Worm (Caenorhabditis elegans) whole organism, L1 larva: ENCODE data around the gene tag-191.

ENCODE experiments used
- C16A3.4 ChIP-seq: fragments of 150-350 bp; optimal IDR thresholded peaks from 2 replicates; lab custom pipeline; 2014; ENCODE audit warnings: missing biosample characterization, missing genetic modification characterization
- alr-1 ChIP-seq: fragments of 200-800 bp; sonication (Bioruptor generic); optimal IDR thresholded peaks from 2 replicates; lab custom pipeline; 2018; ENCODE audit warnings: borderline replicate concordance, mild to moderate bottlenecking, missing genetic modification characterization, missing compliant biosample characterization
- aly-2 ChIP-seq: fragments of 150-350 bp; optimal IDR thresholded peaks from 2 replicates; lab custom pipeline; 2014; ENCODE audit warnings: missing biosample characterization, missing genetic modification characterization
- blmp-1 ChIP-seq: fragments of 150-350 bp; optimal IDR thresholded peaks from 2 replicates; lab custom pipeline; 2014; ENCODE audit warnings: missing biosample characterization, missing genetic modification characterization
- ceh-63 ChIP-seq: fragments of 200-800 bp; sonication (Bioruptor generic); optimal IDR thresholded peaks from 2 replicates; lab custom pipeline; 2018; ENCODE audit warnings: mild to moderate bottlenecking, missing genetic modification characterization, missing compliant biosample characterization
- ceh-8 ChIP-seq: fragments of 200-800 bp; sonication (Bioruptor generic); optimal IDR thresholded peaks from 2 replicates; lab custom pipeline; 2018; ENCODE audit warnings: mild to moderate bottlenecking, missing genetic modification characterization, moderate library complexity, missing compliant biosample characterization
- ceh-82 ChIP-seq, 3 experiments: fragments of 150-350 bp in 1 of 3; sonication (generic microtip) in 2 of 3; optimal IDR thresholded peaks; 2 replicates each; lab custom pipeline; 2014 to 2017; ENCODE audit warnings: missing biosample characterization in 3 of 3, missing genetic modification characterization in 3 of 3
- dpl-1 ChIP-seq, 3 experiments: fragments of 150-350 bp in 2 of 3; sonication (generic microtip) in 1 of 3; optimal IDR thresholded peaks; 2 replicates each; lab custom pipeline; 2014 to 2017; ENCODE audit warnings: missing biosample characterization in 3 of 3, missing genetic modification characterization in 3 of 3, missing genetic modification reagents in 3 of 3
- efl-1 ChIP-seq, 4 experiments: fragments of 150-350 bp; optimal IDR thresholded peaks in 3 of 4; peaks in 1 of 4; 1 replicate in 1 of 4; 2 replicates in 3 of 4; lab custom pipeline; 2014; ENCODE audit warnings: missing biosample characterization in 2 of 4, missing genetic modification characterization in 2 of 4, missing genetic modification reagents in 2 of 4
- efl-3 ChIP-seq: fragments of 200-800 bp; sonication (Bioruptor generic); optimal IDR thresholded peaks from 2 replicates; lab custom pipeline; 2018; ENCODE audit warnings: mild to moderate bottlenecking, missing genetic modification characterization, missing compliant biosample characterization
- elt-2 ChIP-seq: sonication (generic microtip); optimal IDR thresholded peaks from 2 replicates; lab custom pipeline; 2016; ENCODE audit warnings: missing genetic modification characterization, mild to moderate bottlenecking, inconsistent platforms, missing compliant biosample characterization, missing genetic modification reagents
- fos-1 ChIP-seq: fragments of 150-350 bp; optimal IDR thresholded peaks from 2 replicates; lab custom pipeline; 2014; ENCODE audit warnings: missing biosample characterization, missing genetic modification characterization
- grh-1 ChIP-seq: fragments of 200-800 bp; sonication (Bioruptor generic); IDR thresholded peaks from 2 replicates; pipeline ENCODE4 v1.3.6; 2022; ENCODE audit warnings: missing genetic modification reagents, missing genetic modification characterization, missing compliant biosample characterization
- hpl-2 ChIP-seq: fragments of 150-350 bp; optimal IDR thresholded peaks from 2 replicates; lab custom pipeline; 2014; ENCODE audit warnings: missing biosample characterization, missing genetic modification reagents, missing genetic modification characterization
- isw-1 ChIP-seq: fragments of 200-800 bp; sonication (Bioruptor generic); IDR thresholded peaks from 2 replicates; pipeline ENCODE4 v1.3.6; 2022; ENCODE audit warnings: missing genetic modification characterization, missing compliant biosample characterization
- lin-14 ChIP-seq: fragments of 200-800 bp; sonication (Bioruptor generic); optimal IDR thresholded peaks from 2 replicates; lab custom pipeline; 2018; ENCODE audit warnings: mild to moderate bottlenecking, missing genetic modification characterization, moderate library complexity, missing compliant biosample characterization
- lin-35 ChIP-seq, 2 experiments: fragments of 150-350 bp; optimal IDR thresholded peaks; 2 replicates each; lab custom pipeline; 2014; ENCODE audit warnings: missing biosample characterization in 2 of 2, missing genetic modification characterization in 2 of 2, missing genetic modification reagents in 2 of 2
- mab-9 ChIP-seq: fragments of 200-800 bp; sonication (Bioruptor generic); IDR thresholded peaks from 2 replicates; pipeline ENCODE4 v1.3.6; 2022; ENCODE audit warnings: missing genetic modification reagents, missing genetic modification characterization, missing compliant biosample characterization
- nhr-71 ChIP-seq: sonication (generic microtip); optimal IDR thresholded peaks from 2 replicates; lab custom pipeline; 2016; ENCODE audit warnings: mild to moderate bottlenecking, missing genetic modification characterization, moderate library complexity, missing compliant biosample characterization
- nhr-84 ChIP-seq: sonication (generic microtip); optimal IDR thresholded peaks from 2 replicates; lab custom pipeline; 2017; ENCODE audit warnings: missing biosample characterization, missing genetic modification characterization
- nhr-85 ChIP-seq: sonication (generic microtip); peaks from one replicate; lab custom pipeline; 2016; ENCODE audit warnings: missing genetic modification characterization, inconsistent platforms, missing compliant biosample characterization
- pag-3 ChIP-seq: sonication (generic microtip); optimal IDR thresholded peaks from 2 replicates; lab custom pipeline; 2017; ENCODE audit warnings: missing genetic modification characterization, mild to moderate bottlenecking, missing compliant biosample characterization, antibody characterized with exemption, borderline replicate concordance; ENCODE audit not compliant: insufficient read depth
- tbx-2 ChIP-seq: sonication (generic microtip); optimal IDR thresholded peaks from 2 replicates; lab custom pipeline; 2016; ENCODE audit warnings: missing genetic modification characterization, missing compliant biosample characterization
- tlp-1 ChIP-seq: fragments of 150-350 bp; optimal IDR thresholded peaks from 2 replicates; lab custom pipeline; 2014; ENCODE audit warnings: missing biosample characterization, missing genetic modification characterization
- unc-62 ChIP-seq: fragments of 150-350 bp; optimal IDR thresholded peaks from 2 replicates; lab custom pipeline; 2014; ENCODE audit warnings: missing biosample characterization, missing genetic modification reagents, missing genetic modification characterization
- unc-98 ChIP-seq: fragments of 200-800 bp; sonication (Bioruptor generic); IDR thresholded peaks from 2 replicates; pipeline ENCODE4 v1.3.6; 2022; ENCODE audit warnings: missing genetic modification characterization, missing compliant biosample characterization
- vab-15 ChIP-seq: sonication (generic microtip); optimal IDR thresholded peaks from 2 replicates; lab custom pipeline; 2017; ENCODE audit warnings: missing genotype, mild to moderate bottlenecking, missing genetic modification characterization, missing compliant biosample characterization
- zag-1 ChIP-seq: fragments of 150-350 bp; optimal IDR thresholded peaks from 2 replicates; lab custom pipeline; 2014; ENCODE audit warnings: missing biosample characterization, missing genetic modification characterization
- zip-4 ChIP-seq: fragments of 200-800 bp; sonication (Bioruptor generic); optimal IDR thresholded peaks from 2 replicates; lab custom pipeline; 2018; ENCODE audit warnings: mild to moderate bottlenecking, missing genetic modification characterization, moderate library complexity, missing compliant biosample characterization

tag-191 gene

DNA sequence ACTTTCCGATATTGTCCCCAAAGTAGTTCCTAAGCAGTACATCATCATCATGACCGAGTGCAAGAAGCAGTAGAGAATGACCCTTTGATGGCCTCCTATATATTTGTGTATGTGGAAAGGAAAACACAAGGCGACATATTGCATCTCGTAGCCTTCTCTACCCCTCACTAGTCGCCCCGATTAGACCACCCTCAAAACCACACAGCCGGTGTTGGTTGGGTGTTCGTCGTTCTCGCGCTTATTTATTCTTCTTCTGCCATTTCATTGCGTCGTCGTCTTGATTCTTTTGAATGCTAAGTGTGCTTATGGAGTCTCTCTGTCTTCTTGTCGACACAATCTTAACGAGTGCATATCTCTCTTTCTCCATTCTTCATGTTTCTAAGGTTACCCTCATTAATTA lies 38.0 kb downstream of the tag-191 start:
- no peak for TF ChIP-seq tbx-2
- TF ChIP-seq efl-1 (optimal IDR thresholded peaks at IDR 0.05; lab: Kevin White, UChicago): no peak
- TF ChIP-seq efl-1 (GFP tag; optimal IDR thresholded peaks at IDR 0.05 in 1 of 2; lab: Kevin White, UChicago): peak in 1 of 2 experiments; percentile 50
- peak; percentile 2 for TF ChIP-seq blmp-1

DNA sequence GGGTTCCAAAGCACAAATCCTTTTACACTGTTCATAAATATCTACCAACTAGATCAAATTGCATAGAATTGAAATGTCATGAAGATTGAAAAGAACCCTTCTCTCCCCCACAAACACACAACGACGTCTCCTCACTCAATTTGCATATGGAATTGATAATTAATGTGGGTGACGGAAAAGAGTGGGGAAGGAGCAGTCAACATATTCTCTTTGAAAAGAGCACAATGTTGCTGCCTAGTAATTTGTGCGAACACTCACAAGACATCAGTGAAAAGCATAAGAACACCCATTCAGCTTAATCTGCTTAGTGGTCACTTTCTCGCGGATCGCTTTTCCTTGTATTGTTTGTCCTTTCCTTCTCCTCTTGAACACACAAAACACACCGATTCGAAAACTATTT lies 39.7 kb downstream of the tag-191 start:
- TF ChIP-seq pag-3 (tag; lab: Kevin White, UChicago) (no peak), efl-3 (GFP tag; lab: Kevin White, UChicago) (no peak), zag-1 (no peak), nhr-85 (peak; percentile 34), zip-4 (GFP tag; lab: Kevin White, UChicago) (no peak)

DNA sequence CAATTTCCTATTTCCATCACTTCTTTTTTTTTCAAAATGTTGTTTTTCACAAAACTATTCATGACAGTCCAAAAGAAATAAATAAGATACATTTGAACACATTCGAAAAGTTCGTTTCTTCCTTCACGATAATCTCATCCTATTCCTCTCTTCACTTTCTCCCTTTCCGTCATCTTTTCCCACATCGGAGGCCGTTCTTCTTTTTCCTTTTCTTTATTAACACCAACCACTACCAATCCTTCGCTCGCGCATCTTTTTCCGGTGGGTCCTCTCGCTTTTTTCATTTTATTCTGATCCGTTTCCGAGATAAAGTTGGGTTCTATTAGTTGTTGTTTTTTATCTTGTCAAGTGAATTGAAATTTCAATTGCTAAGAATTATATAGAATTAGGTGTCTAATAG lies 40.7 kb downstream of the tag-191 start:
- TF ChIP-seq unc-98 (GFP tag; lab: Robert Waterston, UW) (no peak), blmp-1 (peak; percentile 94), lin-14 (GFP tag; lab: Kevin White, UChicago) (peak; percentile 51)

DNA sequence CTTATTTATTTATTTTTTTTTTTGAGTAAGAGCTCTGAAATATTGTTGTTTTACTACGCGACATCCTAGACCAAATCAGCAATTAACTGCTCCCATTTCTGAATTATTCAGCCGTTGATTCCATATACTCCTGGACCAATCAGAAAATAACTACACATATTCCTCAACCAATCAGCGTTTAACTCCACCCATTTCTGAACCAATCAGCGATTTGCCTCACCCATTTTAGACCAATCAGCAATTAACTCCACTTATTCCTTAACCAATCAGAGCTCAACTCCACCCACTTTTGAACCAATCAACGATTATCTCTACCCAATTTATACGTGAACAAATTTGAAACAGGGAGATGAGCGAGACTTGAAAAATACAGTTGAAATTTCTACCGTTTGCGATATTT lies 42.5 kb downstream of the tag-191 start:
- TF ChIP-seq mab-9 (GFP tag; lab: Robert Waterston, UW): no peak
- TF ChIP-seq ceh-63 (GFP tag; lab: Kevin White, UChicago): no peak
- TF ChIP-seq pag-3 (tag; lab: Kevin White, UChicago): no peak
- no peak for TF ChIP-seq unc-62 (GFP tag; lab: Kevin White, UChicago)

DNA sequence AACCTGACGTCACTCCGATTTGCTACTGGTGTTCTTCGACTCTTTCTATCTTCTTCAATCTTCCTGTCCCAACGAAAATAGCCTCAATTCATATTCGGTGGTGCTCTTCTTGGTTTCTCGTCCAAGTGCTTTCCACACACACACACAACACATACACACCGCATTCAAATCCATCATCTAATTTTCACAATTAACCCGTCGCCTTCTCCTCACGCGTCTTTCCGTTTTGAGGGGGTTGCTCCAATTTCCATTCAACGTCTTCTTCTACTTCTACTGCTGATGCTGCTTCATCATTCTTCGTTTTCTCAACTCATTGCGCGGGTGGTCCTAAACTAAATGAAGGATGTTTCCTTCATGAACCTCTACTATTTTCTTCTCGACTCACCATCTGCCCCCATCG lies 45.1 kb downstream of the tag-191 start:
- TF ChIP-seq dpl-1 (GFP tag; optimal IDR thresholded peaks at IDR 0.05; lab: Kevin White, UChicago): no peak
- no peak for TF ChIP-seq fos-1 (tag; lab: Kevin White, UChicago)
- no peak for TF ChIP-seq ceh-82 (tag; optimal IDR thresholded peaks at IDR 0.05; lab: Kevin White, UChicago)
- no peak for TF ChIP-seq grh-1 (GFP tag; lab: Robert Waterston, UW)
- TF ChIP-seq lin-14 (GFP tag; lab: Kevin White, UChicago): peak; percentile 25
- no peak for TF ChIP-seq alr-1
- TF ChIP-seq isw-1 (GFP tag; lab: Robert Waterston, UW): no peak
- no peak for TF ChIP-seq aly-2

DNA sequence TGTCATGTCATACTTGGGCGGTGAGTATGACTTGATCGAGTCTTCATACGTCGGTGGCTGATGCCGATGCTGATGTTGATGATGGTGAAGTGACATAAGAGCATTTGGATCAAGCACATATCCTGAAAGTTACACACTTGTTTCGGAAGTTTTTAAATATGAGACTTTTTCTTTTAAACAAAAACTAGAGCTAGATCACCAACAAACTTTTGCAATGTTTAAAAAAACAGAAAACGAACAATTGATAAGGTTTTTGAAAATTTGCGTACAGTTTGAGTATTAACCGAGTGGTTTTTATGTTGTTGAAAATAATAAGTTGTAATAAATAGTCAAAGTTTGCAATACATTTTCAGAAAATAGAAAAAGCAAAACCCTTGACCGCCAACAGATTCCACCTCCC lies 51.6 kb downstream of the tag-191 start, which contains the start of gene R02D5.4:
Gene R02D5.4 (minus strand): TSS at position 101 of the 400 bp plus-strand sequence.
- TF ChIP-seq isw-1 (GFP tag; lab: Robert Waterston, UW): no peak
- no peak for TF ChIP-seq hpl-2
- TF ChIP-seq lin-35 (GFP tag; optimal IDR thresholded peaks at IDR 0.05; lab: Kevin White, UChicago): no peak
- no peak for TF ChIP-seq zag-1
- TF ChIP-seq ceh-8: no peak
- TF ChIP-seq tlp-1 (tag; lab: Kevin White, UChicago): no peak
- no peak for TF ChIP-seq nhr-71 (tag; lab: Kevin White, UChicago)
- no peak for TF ChIP-seq elt-2 (tag; lab: Kevin White, UChicago)
- TF ChIP-seq C16A3.4: no peak
- no peak for TF ChIP-seq vab-15 (tag; lab: Kevin White, UChicago)
- no peak for TF ChIP-seq nhr-84 (tag; lab: Kevin White, UChicago)
